Fruit fly (Drosophila melanogaster) whole organism, adult: ENCODE measurements around the gene CG6236.

Experiments
- CG11617 ChIP-seq: fragments of 200-800 bp; sonication (Bioruptor generic); optimal IDR thresholded peaks from 2 replicates; lab custom pipeline; 2017; ENCODE audit warnings: mild to moderate bottlenecking, missing biosample characterization, missing genetic modification reagents, missing genetic modification characterization
- CG12768 ChIP-seq: fragments of 200-800 bp; sonication (Bioruptor generic); optimal IDR thresholded peaks from 2 replicates; lab custom pipeline; 2017; ENCODE audit warnings: missing biosample characterization, missing genetic modification characterization, mild to moderate bottlenecking, moderate library complexity, missing genetic modification reagents
- CG14711 ChIP-seq: fragments of 200-800 bp; sonication (Bioruptor generic); optimal IDR thresholded peaks from 2 replicates; lab custom pipeline; 2018; ENCODE audit warnings: missing biosample characterization, mild to moderate bottlenecking, missing genetic modification characterization, moderate library complexity
- CG1620 ChIP-seq: fragments of 200-800 bp; sonication (Bioruptor generic); optimal IDR thresholded peaks from 2 replicates; lab custom pipeline; 2016; ENCODE audit warnings: missing biosample characterization, missing genetic modification characterization
- CG33017 ChIP-seq: fragments of 200-800 bp; sonication (Bioruptor generic); optimal IDR thresholded peaks from 2 replicates; lab custom pipeline; 2018; ENCODE audit warnings: missing biosample characterization, mild to moderate bottlenecking, missing genetic modification characterization, moderate library complexity
- CG5204 ChIP-seq: fragments of 200-800 bp; sonication (Bioruptor generic); optimal IDR thresholded peaks from 2 replicates; lab custom pipeline; 2016; ENCODE audit warnings: missing biosample characterization, missing genetic modification characterization
- CG7045 ChIP-seq: fragments of 200-800 bp; sonication (Bioruptor generic); optimal IDR thresholded peaks from 2 replicates; lab custom pipeline; 2017; ENCODE audit warnings: missing biosample characterization, mild to moderate bottlenecking, missing genetic modification characterization
- CG7101 ChIP-seq: fragments of 200-800 bp; sonication (Bioruptor generic); optimal IDR thresholded peaks from 2 replicates; lab custom pipeline; 2018; ENCODE audit warnings: missing biosample characterization, mild to moderate bottlenecking, missing genetic modification characterization, moderate library complexity
- Clk ChIP-seq: fragments of 200-800 bp; sonication (Bioruptor generic); optimal IDR thresholded peaks from 2 replicates; lab custom pipeline; 2017; ENCODE audit warnings: missing biosample characterization, missing genetic modification characterization
- Crg-1 ChIP-seq: fragments of 200-800 bp; sonication (Bioruptor generic); optimal IDR thresholded peaks from 2 replicates; lab custom pipeline; 2016; ENCODE audit warnings: missing biosample characterization, missing genetic modification characterization
- Hr96 ChIP-seq: fragments of 200-800 bp; sonication (Bioruptor generic); optimal IDR thresholded peaks from 2 replicates; lab custom pipeline; 2016; ENCODE audit warnings: missing biosample characterization, missing genetic modification characterization
- Mnt ChIP-seq: fragments of 200-800 bp; sonication (Bioruptor generic); optimal IDR thresholded peaks from 2 replicates; lab custom pipeline; 2016; ENCODE audit warnings: missing biosample characterization, mild to moderate bottlenecking, missing genetic modification characterization
- bab1 ChIP-seq: fragments of 200-800 bp; sonication (Bioruptor generic); optimal IDR thresholded peaks from 3 replicates; lab custom pipeline; 2019; ENCODE audit warnings: missing biosample characterization, mild to moderate bottlenecking, missing genetic modification characterization, moderate library complexity
- cic ChIP-seq: fragments of 200-800 bp; sonication (Bioruptor generic); optimal IDR thresholded peaks from 2 replicates; lab custom pipeline; 2017; ENCODE audit warnings: missing biosample characterization, mild to moderate bottlenecking, missing genetic modification characterization, moderate library complexity
- cnc ChIP-seq, 2 experiments: fragments of >200 bp; optimal IDR thresholded peaks; 2 replicates each; lab custom pipeline; 2017
- kay ChIP-seq: fragments of 200-800 bp; sonication (Bioruptor generic); peaks from one replicate; lab custom pipeline; 2016; ENCODE audit warnings: missing biosample characterization, missing genetic modification characterization, borderline replicate concordance
- ovo ChIP-seq: fragments of 200-800 bp; sonication (Bioruptor generic); optimal IDR thresholded peaks from 2 replicates; lab custom pipeline; 2016; ENCODE audit warnings: missing biosample characterization, missing genetic modification characterization
- pad ChIP-seq: fragments of 200-800 bp; sonication (Bioruptor generic); optimal IDR thresholded peaks from 3 replicates; lab custom pipeline; 2017; ENCODE audit warnings: missing biosample characterization, missing genetic modification characterization, mild to moderate bottlenecking, moderate library complexity, missing genetic modification reagents
- tj ChIP-seq: fragments of 200-800 bp; sonication (Bioruptor generic); optimal IDR thresholded peaks from 3 replicates; lab custom pipeline; 2017; ENCODE audit warnings: missing biosample characterization, mild to moderate bottlenecking, missing genetic modification characterization, moderate library complexity
- toe ChIP-seq: fragments of 200-800 bp; sonication (Bioruptor generic); optimal IDR thresholded peaks from 2 replicates; lab custom pipeline; 2016; ENCODE audit warnings: missing biosample characterization, missing genetic modification characterization

CG6236 gene

DNA sequence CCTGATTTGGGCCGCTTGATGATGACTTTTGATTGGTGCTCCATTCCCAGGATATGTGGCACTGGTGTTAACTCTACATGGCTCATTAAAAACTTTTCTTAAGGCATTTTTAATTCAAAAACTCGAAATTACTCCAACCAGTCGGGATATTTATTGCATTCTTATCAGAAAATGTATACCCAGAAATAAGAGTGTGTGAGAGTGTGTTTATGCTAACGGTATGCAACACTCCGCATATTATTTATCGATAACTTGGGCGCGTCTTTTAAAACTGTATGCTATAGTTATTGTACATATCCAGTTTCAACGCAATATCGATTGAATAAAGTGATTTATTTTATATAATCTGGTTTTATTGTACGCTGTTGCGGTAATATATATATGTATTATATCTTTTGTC lies 39.4 kb upstream of the CG6236 start, which contains the start of gene CG34404:
CG34404 (minus strand) TSS at position 189 of the 400 bp plus-strand sequence.
- TF ChIP-seq CG1620 (GFP tag; lab: Kevin White, UChicago) (peak; percentile 24), CG33017 (tag; lab: Kevin White, UChicago) (no peak), CG7101 (tag; lab: Kevin White, UChicago) (peak; percentile 34), Mnt (GFP tag; lab: Kevin White, UChicago) (peak; percentile 10), cnc (optimal IDR thresholded peaks at IDR 0.05; lab: Kevin White, UChicago) (no peak), Crg-1 (GFP tag; lab: Kevin White, UChicago) (peak; percentile 19), kay (GFP tag; lab: Kevin White, UChicago) (no peak), CG11617 (GFP tag; lab: Kevin White, UChicago) (no peak), CG5204 (GFP tag; lab: Kevin White, UChicago) (no peak)

DNA sequence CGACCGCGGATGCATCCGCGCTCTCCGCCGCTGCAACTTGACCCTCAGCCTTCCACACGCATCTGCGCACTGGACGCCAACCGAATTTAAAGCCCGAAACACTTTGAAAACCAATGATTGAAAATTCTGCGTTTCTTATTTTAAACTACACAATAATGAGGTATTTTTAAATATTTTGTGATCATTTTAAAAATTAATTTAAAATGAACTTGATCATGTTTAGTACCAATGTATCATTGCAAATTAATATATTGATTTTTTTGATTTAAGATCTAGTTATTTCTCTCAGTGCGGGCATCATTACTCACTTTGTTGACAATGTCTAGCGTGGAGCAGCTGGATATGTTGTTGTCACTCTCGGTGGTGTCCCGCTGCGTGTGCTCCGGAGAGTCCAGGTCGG lies 38.8 kb upstream of the CG6236 start:
- TF ChIP-seq Hr96, result no peak
- peak; percentile 87 for TF ChIP-seq CG33017 (tag; lab: Kevin White, UChicago)
- no peak for TF ChIP-seq ovo (GFP tag; lab: Kevin White, UChicago)
- TF ChIP-seq CG11617 (GFP tag; lab: Kevin White, UChicago), result no peak
- peak; percentile 7 for TF ChIP-seq CG12768 (GFP tag; lab: Kevin White, UChicago)
- no peak for TF ChIP-seq Clk (GFP tag; lab: Kevin White, UChicago)
- TF ChIP-seq CG1620 (GFP tag; lab: Kevin White, UChicago), result no peak
- no peak for TF ChIP-seq pad
- peak; percentile 70 for TF ChIP-seq CG14711 (tag; lab: Kevin White, UChicago)
- peak; percentile 76 for TF ChIP-seq CG7101 (tag; lab: Kevin White, UChicago)
- peak; percentile 67 for TF ChIP-seq CG7045 (GFP tag; lab: Kevin White, UChicago)

dm6 chr3R:15363608-15364007 lies 35.5 kb upstream of the CG6236 start, which contains the start of gene CG6171:
Gene CG6171 (minus strand): TSS chr3R:15363857.
- TF ChIP-seq Crg-1 (GFP tag; lab: Kevin White, UChicago), result peak; percentile 17
- peak; percentile 41 for TF ChIP-seq CG1620 (GFP tag; lab: Kevin White, UChicago)
- TF ChIP-seq cic, result no peak
- peak; percentile 9 for TF ChIP-seq Mnt (GFP tag; lab: Kevin White, UChicago)
- TF ChIP-seq pad, result no peak
- TF ChIP-seq CG14711 (tag; lab: Kevin White, UChicago), result peak; percentile 38
- peak; percentile 44 for TF ChIP-seq CG7101 (tag; lab: Kevin White, UChicago)
- peak; percentile 46 for TF ChIP-seq bab1 (GFP tag; lab: Kevin White, UChicago)

dm6 chr3R:15361490-15361889 lies 33.4 kb upstream of the CG6236 start, which contains the start of the genes Cog2 and Trax:
Gene Cog2 (minus strand): TSS chr3R:15361657.
Gene Trax (plus strand): TSS chr3R:15361692.
- TF ChIP-seq bab1 (GFP tag; lab: Kevin White, UChicago) (peak; percentile 19), CG12768 (GFP tag; lab: Kevin White, UChicago) (no peak), ovo (GFP tag; lab: Kevin White, UChicago) (no peak), CG33017 (tag; lab: Kevin White, UChicago) (no peak), tj (GFP tag; lab: Kevin White, UChicago) (peak; percentile 80)

dm6 chr3R:15356645-15357431 lies 28.8 kb upstream of the CG6236 start, which contains the start of the genes Atg4b and Hibch:
Gene Atg4b (minus strand): TSS chr3R:15356924.
Gene Hibch (plus strand): TSS chr3R:15357229.
- TF ChIP-seq CG7101 (tag; lab: Kevin White, UChicago) (peak; percentile 88), kay (GFP tag; lab: Kevin White, UChicago) (no peak), tj (GFP tag; lab: Kevin White, UChicago) (no peak), Hr96 (no peak), CG5204 (GFP tag; lab: Kevin White, UChicago) (no peak), toe (no peak), Mnt (GFP tag; lab: Kevin White, UChicago) (peak; percentile 63), CG1620 (GFP tag; lab: Kevin White, UChicago) (peak; percentile 67), pad (peak; percentile 79), bab1 (GFP tag; lab: Kevin White, UChicago) (peak; percentile 88), CG11617 (GFP tag; lab: Kevin White, UChicago) (peak; percentile 86), cnc (optimal IDR thresholded peaks at IDR 0.05; lab: Kevin White, UChicago) (no peak), ovo (GFP tag; lab: Kevin White, UChicago) (peak; percentile 67), Crg-1 (GFP tag; lab: Kevin White, UChicago) (peak; percentile 79), cic (peak; percentile 76), Clk (GFP tag; lab: Kevin White, UChicago) (peak; percentile 79), CG7045 (GFP tag; lab: Kevin White, UChicago) (peak; percentile 83), CG14711 (tag; lab: Kevin White, UChicago) (peak; percentile 84), CG12768 (GFP tag; lab: Kevin White, UChicago) (peak; percentile 90), CG33017 (tag; lab: Kevin White, UChicago) (peak; percentile 77)

DNA sequence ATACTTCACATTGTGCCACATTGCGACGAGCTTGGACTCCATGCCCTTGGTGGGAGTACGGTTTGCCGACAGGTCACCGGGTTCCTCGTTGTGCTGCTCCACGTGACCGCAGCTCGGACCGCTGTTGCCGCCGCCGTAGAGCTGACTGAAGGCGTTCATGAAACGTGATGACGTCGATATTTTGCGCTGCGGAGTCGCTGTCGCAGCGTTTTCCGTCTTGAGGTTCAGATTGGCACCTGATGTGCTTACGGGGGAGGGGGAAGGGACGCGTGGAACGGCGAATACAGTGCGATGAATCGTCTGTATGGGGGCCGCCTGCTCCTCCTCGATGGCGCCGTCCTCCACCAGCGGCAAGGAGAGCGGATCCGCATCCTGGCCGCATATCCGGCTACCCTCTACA lies 28.1 kb upstream of the CG6236 start:
- TF ChIP-seq Clk (GFP tag; lab: Kevin White, UChicago) (no peak), bab1 (GFP tag; lab: Kevin White, UChicago) (no peak), tj (GFP tag; lab: Kevin White, UChicago) (peak; percentile 100), CG1620 (GFP tag; lab: Kevin White, UChicago) (no peak), CG12768 (GFP tag; lab: Kevin White, UChicago) (no peak), Mnt (GFP tag; lab: Kevin White, UChicago) (peak; percentile 10), cnc (optimal IDR thresholded peaks at IDR 0.05; lab: Kevin White, UChicago) (no peak), CG7101 (tag; lab: Kevin White, UChicago) (no peak), kay (GFP tag; lab: Kevin White, UChicago) (no peak), Hr96 (no peak), Crg-1 (GFP tag; lab: Kevin White, UChicago) (no peak), CG11617 (GFP tag; lab: Kevin White, UChicago) (no peak), CG5204 (GFP tag; lab: Kevin White, UChicago) (no peak), CG14711 (tag; lab: Kevin White, UChicago) (no peak), toe (no peak), ovo (GFP tag; lab: Kevin White, UChicago) (no peak), pad (no peak), cic (no peak)
